Worm (Caenorhabditis elegans): ENCODE data around the gene nlp-71.

DNA sequence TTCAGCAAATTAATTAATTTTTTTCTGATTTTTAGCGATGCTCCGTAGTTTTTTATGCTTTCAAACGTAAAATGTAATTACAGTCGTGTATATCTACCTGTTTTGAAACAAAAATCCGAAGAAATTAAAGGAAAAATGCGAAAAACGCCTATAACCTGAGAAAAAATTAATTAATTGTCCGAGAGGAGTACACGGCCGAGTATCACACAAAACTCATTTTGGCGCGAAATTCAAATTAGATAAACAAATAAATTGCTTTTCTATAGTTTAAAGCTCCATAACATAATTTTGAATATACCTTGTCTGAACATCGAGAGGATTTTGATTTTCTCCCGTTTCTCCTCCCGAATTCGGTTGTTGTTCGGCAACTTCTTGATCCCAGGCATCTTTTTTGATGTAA is 43.9 kb downstream of the nlp-71 start:
- TF ChIP-seq tra-4 (tag; optimal IDR thresholded peaks at IDR 0.05) (no peak), F13C5.2 (tag; optimal IDR thresholded peaks at IDR 0.05) (no peak), ama-1 (optimal IDR thresholded peaks at IDR 0.05) (no peak), flt-1 (GFP tag; IDR thresholded peaks at IDR 0.05) (no peak), sea-1 (GFP tag; conservative IDR thresholded peaks at IDR 0.05) (no peak), aly-1 (tag; optimal IDR thresholded peaks at IDR 0.05) (no peak), hmbx-1 (tag; optimal IDR thresholded peaks at IDR 0.05) (no peak)

Data from whole organism, early embryonic.